Worm (Caenorhabditis elegans): ENCODE results near the gene sqv-3.
A peak's percentile ranks its signal among the peaks of the same experiment; 100 is the strongest.

sqv-3 gene

DNA sequence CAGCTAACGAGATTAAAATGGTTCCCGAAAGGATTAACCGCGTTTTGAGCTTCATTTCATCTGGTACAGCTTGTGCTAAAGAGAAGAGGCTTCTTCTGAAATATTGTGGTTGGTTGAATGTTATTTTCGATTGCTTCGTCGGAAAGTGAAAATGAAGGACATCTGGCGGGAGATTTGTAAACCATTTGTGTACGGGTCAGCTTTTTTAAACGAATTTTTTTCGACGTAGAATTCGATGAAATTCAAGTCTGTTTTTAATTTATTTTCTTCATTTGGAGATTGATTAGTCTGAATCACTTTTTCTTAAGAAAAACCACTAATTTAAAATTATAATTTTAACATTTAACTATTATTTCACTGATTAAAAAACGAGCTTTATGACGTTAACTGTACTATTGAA, at the start of gene sqv-3:
sqv-3 (minus strand) TSS at position 101 of the 400 bp plus-strand sequence.
- no peak for TF ChIP-seq efl-1 (optimal IDR thresholded peaks at IDR 0.05)
- TF ChIP-seq efl-1 (GFP tag; optimal IDR thresholded peaks at IDR 0.05 in 1 of 2), result peak in 1 of 2 experiments; percentile 74
- TF ChIP-seq nhr-90 (tag; optimal IDR thresholded peaks at IDR 0.05; ENCODE audit: poor library complexity), result no peak
- peak; percentile 39 for TF ChIP-seq dsc-1 (tag; optimal IDR thresholded peaks at IDR 0.05)

DNA sequence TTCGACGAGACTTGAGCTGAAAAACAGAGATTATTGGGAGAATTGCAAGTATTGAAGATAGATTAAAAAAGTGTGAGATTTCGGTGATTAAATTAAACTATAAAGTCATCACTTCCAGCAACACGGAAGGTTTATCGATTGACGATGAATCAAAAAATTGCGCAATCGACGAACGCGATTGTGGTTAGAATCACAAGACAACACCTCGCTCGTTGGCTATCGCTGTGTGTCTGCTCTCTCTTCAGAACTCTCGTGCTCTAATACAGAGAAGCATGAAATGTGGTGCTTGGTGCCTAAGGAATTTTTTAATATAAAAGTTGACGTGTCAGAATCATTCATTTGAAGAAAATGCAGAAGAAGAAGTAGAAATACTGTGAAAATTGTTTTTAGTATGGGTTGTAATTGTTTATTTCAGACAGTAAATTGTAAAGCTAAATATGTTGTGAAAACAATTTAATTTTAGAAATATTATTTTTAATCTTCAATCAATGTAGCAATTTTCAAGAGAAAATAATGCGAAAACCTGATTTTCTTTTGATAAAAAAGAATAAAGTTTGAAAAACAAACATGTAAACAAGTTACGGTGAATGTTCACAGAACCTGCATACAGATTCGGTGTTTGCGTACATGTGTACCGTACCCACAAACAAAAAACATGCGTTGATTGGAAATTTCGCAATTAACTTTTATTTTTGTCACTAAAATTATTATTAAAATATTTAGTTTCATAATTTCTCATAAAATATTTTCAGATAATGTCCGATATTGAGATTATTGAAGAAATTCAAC, 47.2 kb upstream of the sqv-3 start, which contains the start of the genes ZK632.10 and ZK632.11:
ZK632.10 (minus strand) TSS at position 560 of the 789 bp plus-strand sequence.
ZK632.11 (plus strand) TSS at position 753 of the 789 bp plus-strand sequence.
- TF ChIP-seq nhr-90 (tag; optimal IDR thresholded peaks at IDR 0.05; ENCODE audit: poor library complexity) (no peak), nhr-71 (tag; optimal IDR thresholded peaks at IDR 0.05) (peak; percentile 47), dpl-1 (GFP tag; optimal IDR thresholded peaks at IDR 0.05) (peak; percentile 26 to 76 (median 44)), lin-15B (tag; optimal IDR thresholded peaks at IDR 0.05) (peak; percentile 15), sox-4 (tag; optimal IDR thresholded peaks at IDR 0.05) (no peak), isw-1 (GFP tag; IDR thresholded peaks at IDR 0.05) (peak; percentile 16; the same call in 1 of the 2 replicates), hlh-4 (tag; optimal IDR thresholded peaks at IDR 0.05) (no peak), nhr-85 (tag) (peak; percentile 53), skn-1 (tag; optimal IDR thresholded peaks at IDR 0.05) (peak; percentile 81), unc-98 (GFP tag; IDR thresholded peaks at IDR 0.05) (no peak), lsy-2 (tag; optimal IDR thresholded peaks at IDR 0.05) (peak; percentile 97 to 99), rnt-1 (tag; optimal IDR thresholded peaks at IDR 0.05) (peak; percentile 55), lin-13 (GFP tag; optimal IDR thresholded peaks at IDR 0.05) (peak; percentile 47), xbp-1 (tag; optimal IDR thresholded peaks at IDR 0.05) (no peak), fkh-8 (tag; optimal IDR thresholded peaks at IDR 0.05) (peak; percentile 15), F16B12.6 (tag; optimal IDR thresholded peaks at IDR 0.05) (peak; percentile 87), elt-3 (tag; optimal IDR thresholded peaks at IDR 0.05) (peak in 1 of 6 experiments; percentile 29), egl-13 (tag; optimal IDR thresholded peaks at IDR 0.05) (no peak), Y116A8C.19 (tag; optimal IDR thresholded peaks at IDR 0.05; ENCODE audit: borderline replicate concordance) (no peak), nhr-77 (tag; optimal IDR thresholded peaks at IDR 0.05) (peak; percentile 2), blmp-1 (tag; optimal IDR thresholded peaks at IDR 0.05) (peak; percentile 70), nhr-19 (GFP tag; conservative IDR thresholded peaks at IDR 0.05) (peak; percentile 23; the same call in 1 of the 2 replicates), mep-1 (tag; optimal IDR thresholded peaks at IDR 0.05) (peak; percentile 81), C16A3.4 (tag; optimal IDR thresholded peaks at IDR 0.05) (peak; percentile 55), nhr-47 (tag; optimal IDR thresholded peaks at IDR 0.05) (peak; percentile 46), ceh-8 (GFP tag; optimal IDR thresholded peaks at IDR 0.05) (no peak), ces-1 (GFP tag; optimal IDR thresholded peaks at IDR 0.05) (no peak), snu-23 (GFP tag; optimal IDR thresholded peaks at IDR 0.05) (peak; percentile 46), tbx-2 (tag; optimal IDR thresholded peaks at IDR 0.05) (peak; percentile 10), unc-62 (GFP tag; optimal IDR thresholded peaks at IDR 0.05) (no peak), lin-14 (GFP tag; optimal IDR thresholded peaks at IDR 0.05) (peak; percentile 46), mdl-1 (tag; optimal IDR thresholded peaks at IDR 0.05) (peak in 1 of 2 experiments; percentile 47), swsn-7 (tag; optimal IDR thresholded peaks at IDR 0.05) (peak; percentile 28), unc-130 (tag; optimal IDR thresholded peaks at IDR 0.05) (peak; percentile 42), C04F5.9 (tag; optimal IDR thresholded peaks at IDR 0.05) (peak; percentile 3), efl-1 (optimal IDR thresholded peaks at IDR 0.05) (peak; percentile 47 to 48), efl-1 (GFP tag; optimal IDR thresholded peaks at IDR 0.05 in 1 of 2) (peak in 1 of 2 experiments; percentile 59), lin-35 (GFP tag; optimal IDR thresholded peaks at IDR 0.05) (peak; percentile 61 to 70), sup-37 (GFP tag; optimal IDR thresholded peaks at IDR 0.05) (no peak), ceh-82 (tag; optimal IDR thresholded peaks at IDR 0.05) (peak in 1 of 3 experiments; percentile 51), C34B4.2 (tag; optimal IDR thresholded peaks at IDR 0.05) (no peak)

Data from whole organism, L1 larva.